Fruit fly (Drosophila melanogaster) S2 (cell line): Measurements from ENCODE around the gene CG42299.

ENCODE experiments used
- CG8478 ChIP-seq: fragments of >200 bp; optimal IDR thresholded peaks from 2 replicates; lab custom pipeline; 2018
- CTCF ChIP-seq, 2 experiments: fragments of >200 bp; optimal IDR thresholded peaks; 2 replicates each; lab custom pipeline; 2018

dm6 chrX:15616532-15616931, 41.0 kb upstream of the CG42299 start:
- TF ChIP-seq CG8478 (lab: Kevin White, UChicago) (no peak), CTCF (optimal IDR thresholded peaks at IDR 0.05; lab: Kevin White, UChicago) (no peak)
